Fruit fly (Drosophila melanogaster) whole organism, adult: ENCODE data around the gene trp.

Experiments used
- CG33017 ChIP-seq: fragments of 200-800 bp; sonication (Bioruptor generic); optimal IDR thresholded peaks from 2 replicates; lab custom pipeline; 2018; ENCODE audit warnings: missing biosample characterization, mild to moderate bottlenecking, missing genetic modification characterization, moderate library complexity
- CG5204 ChIP-seq: fragments of 200-800 bp; sonication (Bioruptor generic); optimal IDR thresholded peaks from 2 replicates; lab custom pipeline; 2016; ENCODE audit warnings: missing biosample characterization, missing genetic modification characterization
- CG7045 ChIP-seq: fragments of 200-800 bp; sonication (Bioruptor generic); optimal IDR thresholded peaks from 2 replicates; lab custom pipeline; 2017; ENCODE audit warnings: missing biosample characterization, mild to moderate bottlenecking, missing genetic modification characterization
- Clk ChIP-seq: fragments of 200-800 bp; sonication (Bioruptor generic); optimal IDR thresholded peaks from 2 replicates; lab custom pipeline; 2017; ENCODE audit warnings: missing biosample characterization, missing genetic modification characterization
- Hr96 ChIP-seq: fragments of 200-800 bp; sonication (Bioruptor generic); optimal IDR thresholded peaks from 2 replicates; lab custom pipeline; 2016; ENCODE audit warnings: missing biosample characterization, missing genetic modification characterization
- Mnt ChIP-seq: fragments of 200-800 bp; sonication (Bioruptor generic); optimal IDR thresholded peaks from 2 replicates; lab custom pipeline; 2016; ENCODE audit warnings: missing biosample characterization, mild to moderate bottlenecking, missing genetic modification characterization
- bab1 ChIP-seq: fragments of 200-800 bp; sonication (Bioruptor generic); optimal IDR thresholded peaks from 3 replicates; lab custom pipeline; 2019; ENCODE audit warnings: missing biosample characterization, mild to moderate bottlenecking, missing genetic modification characterization, moderate library complexity
- ovo ChIP-seq: fragments of 200-800 bp; sonication (Bioruptor generic); optimal IDR thresholded peaks from 2 replicates; lab custom pipeline; 2016; ENCODE audit warnings: missing biosample characterization, missing genetic modification characterization
- pad ChIP-seq: fragments of 200-800 bp; sonication (Bioruptor generic); optimal IDR thresholded peaks from 3 replicates; lab custom pipeline; 2017; ENCODE audit warnings: missing biosample characterization, missing genetic modification characterization, mild to moderate bottlenecking, moderate library complexity, missing genetic modification reagents
- tj ChIP-seq: fragments of 200-800 bp; sonication (Bioruptor generic); optimal IDR thresholded peaks from 3 replicates; lab custom pipeline; 2017; ENCODE audit warnings: missing biosample characterization, mild to moderate bottlenecking, missing genetic modification characterization, moderate library complexity

DNA sequence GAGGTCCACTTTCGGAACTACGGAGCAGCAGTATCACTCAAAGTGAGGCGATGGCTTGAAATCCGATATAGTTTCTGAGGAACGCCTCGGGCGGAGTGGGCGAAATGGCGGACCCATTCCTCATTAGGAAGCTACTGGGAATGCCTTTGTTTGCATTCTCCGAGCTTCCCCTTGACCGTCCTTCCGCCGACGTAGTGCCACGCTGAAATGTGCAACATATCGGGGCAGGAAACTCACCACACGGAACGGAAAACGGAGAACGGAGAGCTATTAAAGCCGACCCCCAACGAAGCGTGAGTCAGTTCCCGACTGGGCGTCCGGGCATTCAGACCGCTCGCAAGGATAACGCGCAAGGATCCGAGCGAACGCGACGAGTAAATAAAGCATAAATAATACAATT lies 6.9 kb upstream of the trp start, which contains the start of gene CG15522:
- no peak for TF ChIP-seq pad
- TF ChIP-seq Hr96 (GFP tag; lab: Kevin White, UChicago) = no peak
- TF ChIP-seq bab1 = no peak
- TF ChIP-seq Clk (GFP tag; lab: Kevin White, UChicago) = no peak
- TF ChIP-seq Mnt = no peak
- no peak for TF ChIP-seq CG33017 (tag; lab: Kevin White, UChicago)
- TF ChIP-seq tj = no peak
- TF ChIP-seq CG5204 (GFP tag; lab: Kevin White, UChicago) = no peak
- TF ChIP-seq ovo (GFP tag; lab: Kevin White, UChicago) = no peak
- TF ChIP-seq CG7045 (GFP tag; lab: Kevin White, UChicago) = no peak
